Worm (Caenorhabditis elegans) whole organism, late embryonic: Measurements from ENCODE around the gene srw-123.

Experiments used
- ceh-45 ChIP-seq: fragments of 200-800 bp; sonication (Bioruptor generic); IDR thresholded peaks from 2 replicates; pipeline ENCODE4 v1.3.6; 2022; ENCODE audit warnings: missing genetic modification reagents, missing genetic modification characterization, missing compliant biosample characterization
- dve-1 ChIP-seq: sonication (generic microtip); optimal IDR thresholded peaks from 2 replicates; lab custom pipeline; 2017; ENCODE audit warnings: antibody characterized with exemption, mild to moderate bottlenecking, missing genetic modification characterization, missing compliant biosample characterization
- nhr-11 ChIP-seq: fragments of 150-350 bp; optimal IDR thresholded peaks from 2 replicates; lab custom pipeline; 2014; ENCODE audit warnings: missing biosample characterization, missing genetic modification characterization
- rnt-1 ChIP-seq: sonication (generic microtip); optimal IDR thresholded peaks from 2 replicates; lab custom pipeline; 2016; ENCODE audit warnings: missing genetic modification characterization, missing compliant biosample characterization
- tbx-2 ChIP-seq: sonication (generic microtip); optimal IDR thresholded peaks from 2 replicates; lab custom pipeline; 2016; ENCODE audit warnings: missing genetic modification characterization, missing compliant biosample characterization

DNA sequence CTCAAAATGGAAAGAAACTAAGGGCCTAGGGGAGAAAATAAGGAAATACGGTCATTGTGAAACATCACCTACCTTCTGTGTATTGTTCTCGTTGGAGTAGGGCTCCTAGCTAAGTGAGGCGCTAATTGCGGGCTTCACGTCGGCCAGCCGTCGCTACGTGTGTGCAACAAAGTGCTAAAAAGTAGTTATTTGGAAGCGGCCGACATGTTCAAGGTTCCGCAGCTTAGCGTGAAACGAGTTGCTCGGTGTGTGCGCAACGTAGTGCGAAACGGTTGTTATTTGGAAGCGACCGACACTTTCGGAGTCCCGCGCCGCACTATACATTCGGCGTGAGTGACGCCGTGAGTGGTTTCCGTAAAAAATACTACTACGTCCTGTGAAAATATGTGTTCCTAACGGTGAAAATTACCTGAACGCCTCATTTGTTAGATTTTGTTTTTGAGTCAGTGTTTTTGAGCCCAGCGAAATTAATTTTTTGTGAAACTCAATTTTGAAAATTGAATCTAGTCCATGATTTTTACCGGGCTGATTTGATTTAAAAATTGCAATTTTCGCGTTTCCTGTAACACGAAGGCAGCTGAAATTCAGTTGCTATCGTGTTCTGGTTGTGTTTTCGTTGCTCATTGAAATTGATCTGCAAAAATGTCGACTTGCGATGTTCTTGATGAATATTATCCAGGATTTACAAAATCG, 3.7 kb downstream of the srw-123 start, which contains the start of gene srw-129:
- TF ChIP-seq dve-1 (tag; lab: Kevin White, UChicago) (no peak), nhr-11 (no peak), ceh-45 (no peak), tbx-2 (no peak), rnt-1 (tag; lab: Kevin White, UChicago) (no peak)
